Worm (Caenorhabditis elegans) whole organism, L2 larva: ENCODE measurements around the gene nhr-156.

Source experiments
- C34F6.9 ChIP-seq: fragments of 150-350 bp; optimal IDR thresholded peaks from 2 replicates; lab custom pipeline; 2014; ENCODE audit warnings: missing biosample characterization, missing genetic modification characterization
- F13H6.1 ChIP-seq: sonication (generic microtip); optimal IDR thresholded peaks from 2 replicates; lab custom pipeline; 2016; ENCODE audit warnings: missing genetic modification characterization, missing compliant biosample characterization
- R02D3.7 ChIP-seq: fragments of 150-350 bp; optimal IDR thresholded peaks from 2 replicates; lab custom pipeline; 2014; ENCODE audit warnings: missing biosample characterization, missing genetic modification characterization
- ZK546.5 ChIP-seq: sonication (generic microtip); optimal IDR thresholded peaks from 2 replicates; lab custom pipeline; 2017; ENCODE audit warnings: missing biosample characterization, missing genetic modification characterization
- alr-1 ChIP-seq: fragments of 150-350 bp; optimal IDR thresholded peaks from 2 replicates; lab custom pipeline; 2014; ENCODE audit warnings: missing biosample characterization, missing genetic modification characterization
- aly-2 ChIP-seq: fragments of 150-350 bp; optimal IDR thresholded peaks from 2 replicates; lab custom pipeline; 2014; ENCODE audit warnings: missing biosample characterization, missing genetic modification characterization
- ama-1 ChIP-seq: fragments of 150-350 bp; optimal IDR thresholded peaks from 2 replicates; lab custom pipeline; 2018; ENCODE audit warnings: inconsistent platforms
- blmp-1 ChIP-seq: sonication (generic microtip); optimal IDR thresholded peaks from 2 replicates; lab custom pipeline; 2017; ENCODE audit warnings: missing genetic modification characterization, mild to moderate bottlenecking, missing compliant biosample characterization, antibody characterized with exemption, moderate library complexity; ENCODE audit not compliant: insufficient read depth
- ceh-16 ChIP-seq: fragments of 150-350 bp; optimal IDR thresholded peaks from 2 replicates; lab custom pipeline; 2014; ENCODE audit warnings: missing biosample characterization, missing genetic modification characterization
- crh-2 ChIP-seq: sonication (generic microtip); optimal IDR thresholded peaks from 2 replicates; lab custom pipeline; 2017; ENCODE audit warnings: missing biosample characterization, missing genetic modification characterization
- dmd-4 ChIP-seq: sonication (generic microtip); optimal IDR thresholded peaks from 2 replicates; lab custom pipeline; 2017; ENCODE audit warnings: missing biosample characterization, missing genetic modification characterization
- egl-27 ChIP-seq: sonication (generic microtip); optimal IDR thresholded peaks from 3 replicates; lab custom pipeline; 2017; ENCODE audit warnings: missing biosample characterization, missing genetic modification reagents, missing genetic modification characterization
- gmeb-1 ChIP-seq: fragments of 150-350 bp; optimal IDR thresholded peaks from 2 replicates; lab custom pipeline; 2014; ENCODE audit warnings: missing biosample characterization, missing genetic modification characterization
- lin-11 ChIP-seq: fragments of 150-350 bp; sonication (generic microtip); optimal IDR thresholded peaks from 2 replicates; lab custom pipeline; 2014; ENCODE audit warnings: missing biosample characterization, missing genetic modification characterization, inconsistent platforms, mixed read lengths
- lin-13 ChIP-seq: fragments of 150-350 bp; optimal IDR thresholded peaks from 2 replicates; lab custom pipeline; 2014; ENCODE audit warnings: missing biosample characterization, missing genetic modification reagents, missing genetic modification characterization
- lin-39 ChIP-seq: fragments of 150-350 bp; optimal IDR thresholded peaks from 2 replicates; lab custom pipeline; 2014; ENCODE audit warnings: missing biosample characterization, missing genetic modification reagents, missing genetic modification characterization
- lsy-2 ChIP-seq, 2 experiments: fragments of 150-350 bp in 1 of 2; sonication (generic microtip) in 1 of 2; optimal IDR thresholded peaks; 2 replicates each; lab custom pipeline; 2014 to 2017; ENCODE audit warnings: missing biosample characterization in 2 of 2, missing genetic modification characterization in 2 of 2
- mbf-1 ChIP-seq: sonication (generic microtip); optimal IDR thresholded peaks from 2 replicates; lab custom pipeline; 2017; ENCODE audit warnings: missing biosample characterization, missing genetic modification characterization
- mdl-1 ChIP-seq, 2 experiments: fragments of 150-350 bp in 1 of 2; sonication (generic microtip) in 1 of 2; optimal IDR thresholded peaks; 2 replicates each; lab custom pipeline; 2017; ENCODE audit warnings: missing biosample characterization in 2 of 2, missing genetic modification characterization in 2 of 2
- nhr-10 ChIP-seq: sonication (generic microtip); optimal IDR thresholded peaks from 2 replicates; lab custom pipeline; 2017; ENCODE audit warnings: missing biosample characterization, missing genetic modification characterization
- nhr-12 ChIP-seq: fragments of 150-350 bp; optimal IDR thresholded peaks from 2 replicates; lab custom pipeline; 2014; ENCODE audit warnings: missing biosample characterization, missing genetic modification characterization
- nhr-129 ChIP-seq: fragments of 150-350 bp; optimal IDR thresholded peaks from 2 replicates; lab custom pipeline; 2014; ENCODE audit warnings: missing biosample characterization, missing genetic modification characterization
- nhr-21 ChIP-seq: fragments of 150-350 bp; optimal IDR thresholded peaks from 2 replicates; lab custom pipeline; 2014; ENCODE audit warnings: missing biosample characterization, missing genetic modification characterization
- nhr-23 ChIP-seq: fragments of 150-350 bp; optimal IDR thresholded peaks from 2 replicates; lab custom pipeline; 2014; ENCODE audit warnings: missing biosample characterization, missing genetic modification reagents, missing genetic modification characterization
- nhr-77 ChIP-seq: fragments of 150-350 bp; optimal IDR thresholded peaks from 2 replicates; lab custom pipeline; 2014; ENCODE audit warnings: missing biosample characterization, missing genetic modification characterization
- skn-1 ChIP-seq: sonication (generic microtip); optimal IDR thresholded peaks from 2 replicates; lab custom pipeline; 2017; ENCODE audit warnings: missing biosample characterization, missing genetic modification characterization
- sma-3 ChIP-seq: sonication (generic microtip); optimal IDR thresholded peaks from 2 replicates; lab custom pipeline; 2016; ENCODE audit warnings: missing genetic modification reagents, missing genetic modification characterization, missing compliant biosample characterization
- sma-9 ChIP-seq, 2 experiments: fragments of 150-350 bp in 1 of 2; sonication (generic microtip) in 1 of 2; optimal IDR thresholded peaks; 2 replicates each; lab custom pipeline; 2014 to 2016; ENCODE audit warnings: missing genetic modification characterization in 2 of 2, mild to moderate bottlenecking in 1 of 2, missing biosample characterization in 1 of 2, missing compliant biosample characterization in 1 of 2, missing genetic modification reagents in 1 of 2, moderate library complexity in 1 of 2
- snpc-4 ChIP-seq: fragments of 150-350 bp; optimal IDR thresholded peaks from 2 replicates; lab custom pipeline; 2014; ENCODE audit warnings: missing biosample characterization, missing genetic modification characterization
- unc-39 ChIP-seq: fragments of 150-350 bp; optimal IDR thresholded peaks from 2 replicates; lab custom pipeline; 2014; ENCODE audit warnings: missing biosample characterization, missing genetic modification characterization
- unc-62 ChIP-seq: fragments of 150-350 bp; optimal IDR thresholded peaks from 2 replicates; lab custom pipeline; 2014; ENCODE audit warnings: missing biosample characterization, missing genetic modification reagents, missing genetic modification characterization
- ztf-1 ChIP-seq: fragments of 200-800 bp; sonication (Bioruptor generic); conservative IDR thresholded peaks from 2 replicates; pipeline ENCODE4 v1.3.6; 2022; ENCODE audit warnings: missing genetic modification characterization, missing compliant biosample characterization
- ztf-11 ChIP-seq: sonication (generic microtip); optimal IDR thresholded peaks from 2 replicates; lab custom pipeline; 2017; ENCODE audit warnings: missing biosample characterization, missing genetic modification characterization
- ztf-4 ChIP-seq: fragments of 150-350 bp; optimal IDR thresholded peaks from 2 replicates; lab custom pipeline; 2014; ENCODE audit warnings: missing biosample characterization, missing genetic modification characterization

nhr-156 gene

DNA sequence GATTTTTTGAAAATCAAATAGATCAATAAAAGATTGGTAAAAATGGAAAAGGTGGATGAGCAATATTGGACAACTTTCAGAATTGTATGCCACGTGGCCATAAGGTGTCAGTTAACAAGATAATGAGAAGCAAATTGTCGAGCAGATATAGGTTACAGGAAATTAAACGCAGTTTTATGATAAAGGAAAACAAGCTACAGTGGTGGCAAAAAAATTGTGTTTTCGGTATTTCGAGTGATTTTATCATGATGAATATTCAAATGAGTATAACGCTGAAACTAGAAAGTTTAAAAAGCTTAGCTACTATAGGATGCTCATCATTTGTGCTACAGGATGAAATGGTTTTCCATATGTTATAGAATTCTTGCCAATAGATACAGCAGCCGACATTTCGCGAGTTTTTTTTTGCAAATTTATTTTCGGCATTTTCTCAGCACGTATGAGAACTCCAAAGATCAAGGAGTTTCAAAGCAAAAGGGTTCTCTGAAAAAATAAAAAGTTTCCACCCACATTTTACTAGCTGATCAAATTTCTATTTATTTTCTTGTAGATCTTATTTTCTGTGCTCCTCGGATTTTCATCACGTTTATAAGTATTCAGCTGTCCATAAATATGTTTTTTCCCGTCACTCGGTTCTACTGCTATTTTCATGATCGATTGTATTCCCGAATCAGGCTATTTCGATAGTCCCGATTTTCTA is 3.3 kb upstream of the nhr-156 start, which contains the start of the genes str-229 and srh-190:
str-229 (minus strand) TSS at position 101 of the 700 bp plus-strand sequence.
srh-190 (plus strand) TSS at position 650 of the 700 bp plus-strand sequence.
- TF ChIP-seq lsy-2 (tag; optimal IDR thresholded peaks at IDR 0.05; lab: Kevin White, UChicago) (no peak), aly-2 (tag; lab: Kevin White, UChicago) (no peak), ztf-4 (no peak), C34F6.9 (tag; lab: Kevin White, UChicago) (no peak), crh-2 (tag; lab: Kevin White, UChicago) (no peak)

ce11 chrV:3903424-3903823 is 2.5 kb upstream of the nhr-156 start:
- no peak for TF ChIP-seq lin-39 (tag; lab: Kevin White, UChicago)
- TF ChIP-seq sma-3 (GFP tag; lab: Kevin White, UChicago): no peak
- TF ChIP-seq nhr-129 (tag; lab: Kevin White, UChicago): no peak
- TF ChIP-seq lin-13 (GFP tag; lab: Kevin White, UChicago): no peak
- no peak for TF ChIP-seq nhr-77
- TF ChIP-seq lin-11: no peak
- no peak for TF ChIP-seq C34F6.9 (tag; lab: Kevin White, UChicago)
- no peak for TF ChIP-seq ztf-11
- TF ChIP-seq sma-9 (GFP tag; optimal IDR thresholded peaks at IDR 0.05; lab: Kevin White, UChicago): no peak
- TF ChIP-seq sma-9 (tag; optimal IDR thresholded peaks at IDR 0.05; lab: Kevin White, UChicago): no peak
- no peak for TF ChIP-seq dmd-4 (tag; lab: Kevin White, UChicago)

ce11 chrV:3912472-3912871 is 6.6 kb downstream of the nhr-156 start, which contains the start of gene srx-68:
Gene srx-68, plus strand, starts transcription at chrV:3912772.
- TF ChIP-seq alr-1 (tag; lab: Kevin White, UChicago) (no peak), unc-62 (GFP tag; lab: Kevin White, UChicago) (no peak), nhr-77 (no peak), nhr-21 (tag; lab: Kevin White, UChicago) (no peak), nhr-23 (no peak), snpc-4 (no peak), R02D3.7 (tag; lab: Kevin White, UChicago) (no peak), lin-39 (tag; lab: Kevin White, UChicago) (no peak), dmd-4 (tag; lab: Kevin White, UChicago) (no peak), nhr-10 (tag; lab: Kevin White, UChicago) (no peak), nhr-12 (tag; lab: Kevin White, UChicago) (no peak), sma-9 (GFP tag; optimal IDR thresholded peaks at IDR 0.05; lab: Kevin White, UChicago) (no peak), sma-9 (tag; optimal IDR thresholded peaks at IDR 0.05; lab: Kevin White, UChicago) (no peak), ztf-11 (no peak), ama-1 (lab: Kevin White, UChicago) (no peak), skn-1 (tag; lab: Kevin White, UChicago) (no peak)
- TF ChIP-seq, all 48 proteins: peak for 0

DNA sequence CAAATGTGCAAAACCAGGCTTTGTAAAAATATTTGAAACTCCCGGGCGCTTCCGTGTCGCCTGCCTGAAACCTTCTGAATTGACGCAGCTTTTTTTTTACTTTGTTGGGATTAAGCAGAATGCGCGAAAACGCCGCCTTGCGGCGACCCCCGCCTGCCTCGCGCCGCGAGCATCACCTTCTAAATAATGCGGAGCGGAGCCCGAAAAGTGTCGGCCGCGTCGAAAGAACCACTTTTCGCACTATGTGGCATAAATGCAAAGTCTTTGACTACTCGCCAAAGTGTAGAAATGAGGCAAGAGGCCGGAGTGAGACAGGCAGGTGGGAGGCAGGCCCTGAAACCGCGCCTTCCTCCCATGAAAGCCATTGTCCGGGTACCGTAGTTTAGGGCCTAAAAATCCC is 7.2 kb downstream of the nhr-156 start:
- TF ChIP-seq lin-13 (GFP tag; lab: Kevin White, UChicago) (no peak), ceh-16 (tag; lab: Kevin White, UChicago) (no peak), unc-39 (tag; lab: Kevin White, UChicago) (no peak), ztf-4 (no peak), blmp-1 (tag; lab: Kevin White, UChicago) (no peak), F13H6.1 (no peak), nhr-129 (tag; lab: Kevin White, UChicago) (no peak), nhr-21 (tag; lab: Kevin White, UChicago) (no peak), mdl-1 (tag; optimal IDR thresholded peaks at IDR 0.05; lab: Kevin White, UChicago) (no peak), gmeb-1 (tag; lab: Kevin White, UChicago) (no peak), nhr-23 (no peak), crh-2 (tag; lab: Kevin White, UChicago) (no peak), ZK546.5 (tag; lab: Kevin White, UChicago) (no peak), mbf-1 (tag; lab: Kevin White, UChicago) (no peak), dmd-4 (tag; lab: Kevin White, UChicago) (no peak), lin-11 (no peak), ztf-1 (no peak), nhr-77 (no peak), R02D3.7 (tag; lab: Kevin White, UChicago) (no peak), egl-27 (no peak)
